Worm (Caenorhabditis elegans): Measurements from ENCODE around the gene Y50D7A.10.
A peak's percentile ranks its signal among the peaks of the same experiment; 100 is the strongest.

The Y50D7A.10 gene

DNA sequence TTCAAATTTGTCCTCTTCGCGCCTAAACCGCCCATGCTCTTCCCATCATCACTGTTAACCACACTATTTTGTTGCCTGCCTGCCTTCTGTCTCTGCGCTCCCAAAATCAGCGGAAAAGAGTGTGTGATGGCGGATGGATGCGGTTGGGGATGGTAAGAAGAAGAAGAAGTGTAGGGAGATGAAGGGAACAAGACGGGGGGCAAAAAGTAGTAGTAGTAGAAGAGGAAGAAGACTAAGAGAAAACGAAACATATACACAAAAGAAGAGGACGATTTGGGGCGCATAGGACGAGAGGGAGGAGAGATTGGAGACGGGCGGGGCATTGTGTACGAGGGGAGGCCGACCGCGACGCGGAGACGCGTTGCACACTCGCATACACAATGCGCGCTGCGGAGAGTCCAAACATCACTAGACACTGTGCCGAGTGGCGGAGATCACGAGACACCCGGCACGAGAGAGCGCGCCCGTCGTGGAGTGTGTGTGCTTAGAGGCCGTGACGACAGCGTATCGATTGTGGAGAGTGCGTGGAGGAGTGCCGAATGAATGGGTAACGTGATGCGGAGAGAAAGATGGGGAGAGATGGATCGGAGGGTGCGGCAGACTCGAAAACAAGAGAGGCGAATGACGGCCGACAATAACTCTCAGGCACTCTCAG is 34.4 kb downstream of the Y50D7A.10 start (continued):
- TF ChIP-seq pha-4 (GFP tag; IDR thresholded peaks at IDR 0.05), result peak; percentile 80
- TF ChIP-seq pha-4 (tag; optimal IDR thresholded peaks at IDR 0.05), result no peak
- TF ChIP-seq nhr-28 (tag; optimal IDR thresholded peaks at IDR 0.05), result peak; percentile 89
- TF ChIP-seq lin-39 (tag; optimal IDR thresholded peaks at IDR 0.05), result no peak
- peak; percentile 79 for TF ChIP-seq Y5F2A.4 (GFP tag; optimal IDR thresholded peaks at IDR 0.05)
- peak; percentile 89 for TF ChIP-seq lin-13 (GFP tag; optimal IDR thresholded peaks at IDR 0.05)
- peak; percentile 94 for TF ChIP-seq nhr-10 (tag; optimal IDR thresholded peaks at IDR 0.05)
- TF ChIP-seq ZK337.2 (GFP tag; IDR thresholded peaks at IDR 0.05), result no peak
- TF ChIP-seq ama-1 (optimal IDR thresholded peaks at IDR 0.05), result peak; percentile 94
- TF ChIP-seq nhr-48 (tag; optimal IDR thresholded peaks at IDR 0.05), result peak; percentile 92
- TF ChIP-seq nhr-237 (tag; optimal IDR thresholded peaks at IDR 0.05), result no peak
- peak; percentile 71 for TF ChIP-seq zfp-2 (tag; optimal IDR thresholded peaks at IDR 0.05)
- TF ChIP-seq dmd-6 (GFP tag; IDR thresholded peaks at IDR 0.05), result peak; percentile 95
- TF ChIP-seq nhr-102 (tag; optimal IDR thresholded peaks at IDR 0.05), result peak; percentile 87
- no peak for TF ChIP-seq aly-2 (tag; optimal IDR thresholded peaks at IDR 0.05)
- peak; percentile 88 for TF ChIP-seq ceh-28 (tag; optimal IDR thresholded peaks at IDR 0.05)
- TF ChIP-seq fos-1 (tag; optimal IDR thresholded peaks at IDR 0.05), result no peak
- TF ChIP-seq snpc-1.2 (GFP tag; IDR thresholded peaks at IDR 0.05), result peak; percentile 47; the same call in 1 of the 2 replicates
- TF ChIP-seq cey-2 (tag; optimal IDR thresholded peaks at IDR 0.05; ENCODE audit: borderline replicate concordance, insufficient read depth), result no peak
- TF ChIP-seq jun-1 (tag; optimal IDR thresholded peaks at IDR 0.05), result peak; percentile 87
- TF ChIP-seq mxl-3 (GFP tag; optimal IDR thresholded peaks at IDR 0.05), result peak; percentile 91
- peak; percentile 73 for TF ChIP-seq dmd-9 (GFP tag; IDR thresholded peaks at IDR 0.05)
- peak; percentile 98 for TF ChIP-seq aha-1 (tag)
- TF ChIP-seq lir-3 (tag; optimal IDR thresholded peaks at IDR 0.05), result no peak
- TF ChIP-seq hif-1 (tag; optimal IDR thresholded peaks at IDR 0.05), result peak; percentile 56 to 90
- TF ChIP-seq hlh-11 (tag; optimal IDR thresholded peaks at IDR 0.05), result peak; percentile 99
- no peak for TF ChIP-seq nhr-41 (GFP tag; IDR thresholded peaks at IDR 0.05)
- TF ChIP-seq mdt-29 (GFP tag; IDR thresholded peaks at IDR 0.05), result peak; percentile 93
- no peak for TF ChIP-seq F49E8.2 (tag; optimal IDR thresholded peaks at IDR 0.05; ENCODE audit: borderline replicate concordance)
- no peak for TF ChIP-seq D1046.2 (GFP tag; IDR thresholded peaks at IDR 0.05)
- TF ChIP-seq T26A8.4 (GFP tag; IDR thresholded peaks at IDR 0.05), result peak; percentile 96
- no peak for TF ChIP-seq sdz-12 (GFP tag; optimal IDR thresholded peaks at IDR 0.05)
- TF ChIP-seq lsy-2 (tag; optimal IDR thresholded peaks at IDR 0.05), result peak; percentile 79 to 83
- no peak for TF ChIP-seq ceh-82 (tag; optimal IDR thresholded peaks at IDR 0.05)
- 0 out of 2 replicates have a peak, but pooled peaks have one; percentile 42 for TF ChIP-seq zip-11 (GFP tag; IDR thresholded peaks at IDR 0.05)
- TF ChIP-seq ZK546.5 (tag; optimal IDR thresholded peaks at IDR 0.05), result peak in 1 of 2 experiments; percentile 43
- TF ChIP-seq ceh-44 (GFP tag; IDR thresholded peaks at IDR 0.05), result peak; percentile 70; the same call in 1 of the 2 replicates
- TF ChIP-seq egl-43 (GFP tag; IDR thresholded peaks at IDR 0.05), result peak; percentile 91
- peak; percentile 36; the same call in 1 of the 2 replicates for TF ChIP-seq dmd-8 (GFP tag; IDR thresholded peaks at IDR 0.05)
- peak; percentile 48 for TF ChIP-seq skn-1 (tag; optimal IDR thresholded peaks at IDR 0.05)
- TF ChIP-seq tra-1 (GFP tag; IDR thresholded peaks at IDR 0.05), result peak; percentile 91
- peak; percentile 82 to 95 for TF ChIP-seq mdl-1 (tag; optimal IDR thresholded peaks at IDR 0.05)
- TF ChIP-seq zfp-3 (GFP tag; conservative IDR thresholded peaks at IDR 0.05), result peak; percentile 91
- TF ChIP-seq daf-19 (GFP tag; conservative IDR thresholded peaks at IDR 0.05), result 0 out of 2 replicates have a peak, but pooled peaks have one; percentile 7
- no peak for TF ChIP-seq R02D3.7 (tag; optimal IDR thresholded peaks at IDR 0.05)
- TF ChIP-seq ceh-32 (tag; optimal IDR thresholded peaks at IDR 0.05; ENCODE audit: poor library complexity), result peak; percentile 31
- 0 out of 2 replicates have a peak, but pooled peaks have one; percentile 48 for TF ChIP-seq lin-29 (GFP tag; IDR thresholded peaks at IDR 0.05)
- TF ChIP-seq saeg-2 (GFP tag; IDR thresholded peaks at IDR 0.05), result peak; percentile 94
- TF ChIP-seq unc-39 (tag; optimal IDR thresholded peaks at IDR 0.05), result no peak
- TF ChIP-seq fkh-10 (GFP tag; optimal IDR thresholded peaks at IDR 0.05), result peak; percentile 17

All from whole organism, L4 larva.